Fruit fly (Drosophila melanogaster) whole organism, prepupa: ENCODE data around the gene CG34417.

Experiments used
- CG10631 ChIP-seq: fragments of 200-800 bp; sonication (Bioruptor generic); optimal IDR thresholded peaks from 2 replicates; lab custom pipeline; 2016; ENCODE audit warnings: missing biosample characterization, missing genetic modification characterization
- CG10669 ChIP-seq: fragments of 200-800 bp; sonication (Bioruptor generic); optimal IDR thresholded peaks from 3 replicates; lab custom pipeline; 2018; ENCODE audit warnings: missing biosample characterization, mild to moderate bottlenecking, missing genetic modification characterization, moderate library complexity
- CG11294 ChIP-seq: fragments of 200-800 bp; sonication (Bioruptor generic); IDR thresholded peaks from 2 replicates; pipeline ENCODE4 v1.3.6; 2022; ENCODE audit warnings: missing biosample characterization, missing genetic modification characterization
- CG11762 ChIP-seq: fragments of 200-800 bp; sonication (Bioruptor generic); optimal IDR thresholded peaks from 3 replicates; lab custom pipeline; 2016; ENCODE audit warnings: missing biosample characterization, missing genetic modification characterization; ENCODE audit not compliant: insufficient read depth
- CG11902 ChIP-seq: fragments of 200-800 bp; sonication (Bioruptor generic); optimal IDR thresholded peaks from 3 replicates; lab custom pipeline; 2016; ENCODE audit warnings: missing biosample characterization, missing genetic modification characterization
- CG1621 ChIP-seq: fragments of 200-800 bp; sonication (Bioruptor generic); optimal IDR thresholded peaks from 3 replicates; lab custom pipeline; 2018; ENCODE audit warnings: missing biosample characterization, mild to moderate bottlenecking, missing genetic modification characterization
- CG16779 ChIP-seq: fragments of 200-800 bp; sonication (Bioruptor generic); optimal IDR thresholded peaks from 3 replicates; lab custom pipeline; 2017; ENCODE audit warnings: missing biosample characterization, mild to moderate bottlenecking, missing genetic modification characterization
- CG3032 ChIP-seq: fragments of 200-800 bp; optimal IDR thresholded peaks from 2 replicates; lab custom pipeline; 2019; ENCODE audit warnings: missing biosample characterization, mild to moderate bottlenecking, missing genetic modification characterization, moderate library complexity
- CG32006 ChIP-seq: fragments of 200-800 bp; sonication (Bioruptor generic); optimal IDR thresholded peaks from 3 replicates; lab custom pipeline; 2017; ENCODE audit warnings: missing biosample characterization, mild to moderate bottlenecking, missing genetic modification characterization
- CG34406 ChIP-seq: fragments of 200-800 bp; sonication (Bioruptor generic); optimal IDR thresholded peaks from 3 replicates; lab custom pipeline; 2016; ENCODE audit warnings: missing biosample characterization, missing genetic modification characterization
- CG3919 ChIP-seq: fragments of 200-800 bp; sonication (Bioruptor generic); optimal IDR thresholded peaks from 3 replicates; lab custom pipeline; 2016; ENCODE audit warnings: missing biosample characterization, missing genetic modification characterization
- CG4318 ChIP-seq: fragments of 200-800 bp; sonication (Bioruptor generic); optimal IDR thresholded peaks from 3 replicates; lab custom pipeline; 2017; ENCODE audit warnings: missing biosample characterization, mild to moderate bottlenecking, missing genetic modification characterization
- CG6163 ChIP-seq: fragments of 200-800 bp; sonication (Bioruptor generic); IDR thresholded peaks from 3 replicates; pipeline ENCODE4 v1.3.6; 2022; ENCODE audit warnings: missing biosample characterization, missing genetic modification characterization
- CG6276 ChIP-seq: fragments of 200-800 bp; sonication (Bioruptor generic); optimal IDR thresholded peaks from 2 replicates; lab custom pipeline; 2017; ENCODE audit warnings: missing biosample characterization, mild to moderate bottlenecking, missing genetic modification characterization
- CG6792 ChIP-seq: fragments of 200-800 bp; sonication (Bioruptor generic); optimal IDR thresholded peaks from 3 replicates; lab custom pipeline; 2016; ENCODE audit warnings: missing biosample characterization, missing genetic modification characterization
- CG6808 ChIP-seq: fragments of 200-800 bp; sonication (Bioruptor generic); optimal IDR thresholded peaks from 3 replicates; lab custom pipeline; 2017; ENCODE audit warnings: missing biosample characterization, missing genetic modification characterization, mild to moderate bottlenecking, moderate library complexity, missing genetic modification reagents
- CG7368 ChIP-seq: fragments of 200-800 bp; sonication (Bioruptor generic); optimal IDR thresholded peaks from 3 replicates; lab custom pipeline; 2016; ENCODE audit warnings: missing biosample characterization, missing genetic modification characterization
- CG8119 ChIP-seq: fragments of 200-800 bp; sonication (Bioruptor generic); IDR thresholded peaks from 3 replicates; pipeline ENCODE4 v1.3.6; 2022; ENCODE audit warnings: missing biosample characterization, missing genetic modification characterization
- CG8319 ChIP-seq: fragments of 200-800 bp; sonication (Bioruptor generic); optimal IDR thresholded peaks from 3 replicates; lab custom pipeline; 2016; ENCODE audit warnings: missing biosample characterization, missing genetic modification characterization
- CG8632 ChIP-seq: fragments of 200-800 bp; sonication (Bioruptor generic); optimal IDR thresholded peaks from 3 replicates; lab custom pipeline; 2016; ENCODE audit warnings: missing biosample characterization, missing genetic modification characterization
- CG9139 ChIP-seq: fragments of 200-800 bp; sonication (Bioruptor generic); optimal IDR thresholded peaks from 3 replicates; lab custom pipeline; 2017; ENCODE audit warnings: missing biosample characterization, mild to moderate bottlenecking, missing genetic modification characterization
- Eip75B ChIP-seq: fragments of 200-800 bp; sonication (Bioruptor generic); optimal IDR thresholded peaks from 3 replicates; lab custom pipeline; 2016; ENCODE audit warnings: missing biosample characterization, missing genetic modification characterization
- Eip78C ChIP-seq: fragments of 200-800 bp; sonication (Bioruptor generic); peaks from one replicate; lab custom pipeline; 2016; ENCODE audit warnings: missing biosample characterization, missing genetic modification characterization
- Eip93F ChIP-seq: fragments of 200-800 bp; sonication (Bioruptor generic); optimal IDR thresholded peaks from 2 replicates; lab custom pipeline; 2016; ENCODE audit warnings: missing biosample characterization, mild to moderate bottlenecking, missing genetic modification characterization
- Ets21C ChIP-seq: fragments of 200-800 bp; sonication (Bioruptor generic); optimal IDR thresholded peaks from 3 replicates; lab custom pipeline; 2016; ENCODE audit warnings: missing biosample characterization, missing genetic modification characterization
- Ets96B ChIP-seq: fragments of 200-800 bp; optimal IDR thresholded peaks from 2 replicates; lab custom pipeline; 2019; ENCODE audit warnings: missing biosample characterization, mild to moderate bottlenecking, missing genetic modification characterization, moderate library complexity
- Gug ChIP-seq: fragments of 200-800 bp; sonication (Bioruptor generic); IDR thresholded peaks from 2 replicates; pipeline ENCODE4 v1.3.6; 2022; ENCODE audit warnings: missing biosample characterization, missing genetic modification characterization
- Hr38 ChIP-seq: sonication (Bioruptor generic); optimal IDR thresholded peaks from 2 replicates; lab custom pipeline; 2016; ENCODE audit warnings: missing biosample characterization, missing genetic modification characterization
- Hr4 ChIP-seq: fragments of 200-800 bp; sonication (Bioruptor generic); optimal IDR thresholded peaks from 3 replicates; lab custom pipeline; 2016; ENCODE audit warnings: missing biosample characterization, missing genetic modification characterization
- Lpt ChIP-seq: fragments of 200-800 bp; sonication (Bioruptor generic); optimal IDR thresholded peaks from 3 replicates; lab custom pipeline; 2016; ENCODE audit warnings: missing biosample characterization, missing genetic modification characterization
- Met ChIP-seq: fragments of 200-800 bp; sonication (Bioruptor generic); optimal IDR thresholded peaks from 3 replicates; lab custom pipeline; 2016; ENCODE audit warnings: missing biosample characterization, missing genetic modification characterization
- OdsH ChIP-seq: fragments of 200-800 bp; sonication (Bioruptor generic); optimal IDR thresholded peaks from 3 replicates; lab custom pipeline; 2016; ENCODE audit warnings: missing biosample characterization, missing genetic modification characterization
- Sox102F ChIP-seq: fragments of 200-800 bp; sonication (Bioruptor generic); optimal IDR thresholded peaks from 2 replicates; lab custom pipeline; 2016; ENCODE audit warnings: missing biosample characterization, mild to moderate bottlenecking, missing genetic modification characterization
- Sox14 ChIP-seq: fragments of 200-800 bp; sonication (Bioruptor generic); optimal IDR thresholded peaks from 3 replicates; lab custom pipeline; 2016; ENCODE audit warnings: missing biosample characterization, missing genetic modification characterization
- Sox15 ChIP-seq: fragments of 200-800 bp; sonication (Bioruptor generic); optimal IDR thresholded peaks from 3 replicates; lab custom pipeline; 2016; ENCODE audit warnings: missing biosample characterization, missing genetic modification characterization
- achi ChIP-seq: fragments of 200-800 bp; sonication (Bioruptor generic); optimal IDR thresholded peaks from 3 replicates; lab custom pipeline; 2016; ENCODE audit warnings: missing biosample characterization, missing genetic modification characterization
- acj6 ChIP-seq: fragments of 200-800 bp; sonication (Bioruptor generic); optimal IDR thresholded peaks from 3 replicates; lab custom pipeline; 2016; ENCODE audit warnings: missing biosample characterization, missing genetic modification characterization
- cyc ChIP-seq: fragments of 200-800 bp; sonication (Bioruptor generic); optimal IDR thresholded peaks from 3 replicates; lab custom pipeline; 2016; ENCODE audit warnings: missing biosample characterization, missing genetic modification characterization
- dac ChIP-seq: fragments of 200-800 bp; sonication (Bioruptor generic); optimal IDR thresholded peaks from 2 replicates; lab custom pipeline; 2017; ENCODE audit warnings: missing biosample characterization, mild to moderate bottlenecking, missing genetic modification characterization
- dsx ChIP-seq: fragments of 200-800 bp; optimal IDR thresholded peaks from 3 replicates; lab custom pipeline; 2019; ENCODE audit warnings: missing biosample characterization, mild to moderate bottlenecking, missing genetic modification characterization, moderate library complexity; ENCODE audit not compliant: poor library complexity, severe bottlenecking
- eg ChIP-seq: fragments of 200-800 bp; sonication (Bioruptor generic); IDR thresholded peaks from 3 replicates; pipeline ENCODE4 v1.3.6; 2022; ENCODE audit warnings: missing biosample characterization, missing genetic modification characterization
- fd59A ChIP-seq: fragments of 200-800 bp; sonication (Bioruptor generic); optimal IDR thresholded peaks from 2 replicates; lab custom pipeline; 2017; ENCODE audit warnings: missing biosample characterization, mild to moderate bottlenecking, missing genetic modification characterization, missing genetic modification reagents
- fkh ChIP-seq: fragments of 200-800 bp; sonication (Bioruptor generic); optimal IDR thresholded peaks from 3 replicates; lab custom pipeline; 2017; ENCODE audit warnings: missing biosample characterization, mild to moderate bottlenecking, missing genetic modification characterization, moderate library complexity
- lz ChIP-seq: fragments of 200-800 bp; sonication (Bioruptor generic); optimal IDR thresholded peaks from 3 replicates; lab custom pipeline; 2016; ENCODE audit warnings: missing biosample characterization, missing genetic modification characterization
- pdm3 ChIP-seq: fragments of 200-800 bp; sonication (Bioruptor generic); optimal IDR thresholded peaks from 3 replicates; lab custom pipeline; 2016; ENCODE audit warnings: missing biosample characterization, missing genetic modification characterization
- salr ChIP-seq, 2 experiments: fragments of 200-800 bp; sonication (Bioruptor generic); optimal IDR thresholded peaks; 3 replicates each; lab custom pipeline; 2016 to 2018; ENCODE audit warnings: missing biosample characterization in 2 of 2, missing genetic modification characterization in 2 of 2, mild to moderate bottlenecking in 1 of 2
- spab ChIP-seq: fragments of 200-800 bp; sonication (Bioruptor generic); optimal IDR thresholded peaks from 2 replicates; lab custom pipeline; 2017; ENCODE audit warnings: missing biosample characterization, mild to moderate bottlenecking, missing genetic modification characterization, missing genetic modification reagents
- ss ChIP-seq, 2 experiments: fragments of 200-800 bp; sonication (Bioruptor generic); optimal IDR thresholded peaks; 2 replicates in 1 of 2; 3 replicates in 1 of 2; lab custom pipeline; 2017 to 2018; ENCODE audit warnings: mild to moderate bottlenecking in 2 of 2, missing biosample characterization in 2 of 2, missing genetic modification characterization in 2 of 2, moderate library complexity in 1 of 2
- svp ChIP-seq: fragments of 200-800 bp; sonication (Bioruptor generic); peaks from one replicate; lab custom pipeline; 2016; ENCODE audit warnings: missing biosample characterization, missing genetic modification characterization
- topi ChIP-seq: fragments of 200-800 bp; sonication (Bioruptor generic); optimal IDR thresholded peaks from 3 replicates; lab custom pipeline; 2016; ENCODE audit warnings: missing biosample characterization, missing genetic modification characterization
- vri ChIP-seq: fragments of 200-800 bp; sonication (Bioruptor generic); optimal IDR thresholded peaks from 3 replicates; lab custom pipeline; 2016; ENCODE audit warnings: missing biosample characterization, mild to moderate bottlenecking, missing genetic modification characterization

CG34417 gene

dm6 chrX:6571234-6571915 is 30.8 kb downstream of the CG34417 start:
- TF ChIP-seq CG11762 (peak; percentile 70), spab (GFP tag; lab: Kevin White, UChicago) (peak; percentile 71), CG4318 (GFP tag; lab: Kevin White, UChicago) (peak; percentile 90), fkh (GFP tag; lab: Kevin White, UChicago) (no peak), svp (GFP tag; lab: Kevin White, UChicago) (peak; percentile 91), CG3032 (tag; lab: Kevin White, UChicago) (peak; percentile 77), CG11294 (peak; percentile 77), Eip78C (GFP tag; lab: Kevin White, UChicago) (peak; percentile 89), fd59A (GFP tag; lab: Kevin White, UChicago) (peak; percentile 56), Hr38 (GFP tag; lab: Kevin White, UChicago) (no peak), CG8632 (GFP tag; lab: Kevin White, UChicago) (peak; percentile 67), CG11902 (peak; percentile 42), Sox14 (GFP tag; lab: Kevin White, UChicago) (peak; percentile 66), CG8119 (GFP tag; lab: Robert Waterston, UW) (peak; percentile 96), CG6276 (peak; percentile 97), topi (GFP tag; lab: Kevin White, UChicago) (peak; percentile 71), dac (GFP tag; lab: Kevin White, UChicago) (peak; percentile 89), CG9139 (peak; percentile 40), CG1621 (tag; lab: Kevin White, UChicago) (peak; percentile 45), Eip93F (GFP tag; lab: Kevin White, UChicago) (peak; percentile 37), vri (GFP tag; lab: Kevin White, UChicago) (peak; percentile 54), CG10669 (GFP tag; lab: Kevin White, UChicago) (peak; percentile 74), CG6808 (peak; percentile 73), dsx (GFP tag; lab: Kevin White, UChicago) (peak; percentile 78), CG32006 (GFP tag; lab: Kevin White, UChicago) (peak; percentile 97), acj6 (GFP tag; lab: Kevin White, UChicago) (peak; percentile 76), CG3919 (peak; percentile 81), pdm3 (peak; percentile 71), Lpt (peak; percentile 87), Gug (peak; percentile 79), OdsH (GFP tag; lab: Kevin White, UChicago) (peak; percentile 84), CG7368 (peak; percentile 64), eg (peak; percentile 90), Eip75B (GFP tag; lab: Kevin White, UChicago) (peak; percentile 51), lz (GFP tag; lab: Kevin White, UChicago) (peak; percentile 72), CG8319 (GFP tag; lab: Kevin White, UChicago) (peak; percentile 31), CG6792 (GFP tag; lab: Kevin White, UChicago) (peak; percentile 65), salr (GFP tag; optimal IDR thresholded peaks at IDR 0.05; lab: Kevin White, UChicago) (peak; percentile 19 to 87), Met (GFP tag; lab: Kevin White, UChicago) (peak; percentile 71), ss (GFP tag; optimal IDR thresholded peaks at IDR 0.05; lab: Kevin White, UChicago) (peak; percentile 72 to 78), CG6163 (GFP tag; lab: Robert Waterston, UW) (peak; percentile 81), achi (peak; percentile 88), CG10631 (GFP tag; lab: Kevin White, UChicago) (peak; percentile 82), Sox15 (GFP tag; lab: Kevin White, UChicago) (peak; percentile 52), Ets21C (GFP tag; lab: Kevin White, UChicago) (peak; percentile 45), cyc (GFP tag; lab: Kevin White, UChicago) (peak; percentile 61), Hr4 (GFP tag; lab: Kevin White, UChicago) (peak; percentile 88), CG34406 (peak; percentile 72), CG16779 (peak; percentile 79), Sox102F (GFP tag; lab: Kevin White, UChicago) (peak; percentile 69), Ets96B (tag; lab: Kevin White, UChicago) (peak; percentile 75)
